Fruit fly (Drosophila melanogaster) whole organism, wandering third instar larva: ENCODE measurements around the gene Uro.

Experiments
- Abd-B ChIP-seq: fragments of >200 bp; optimal IDR thresholded peaks from 2 replicates; lab custom pipeline; 2017; ENCODE audit warnings: missing biosample characterization, missing genetic modification characterization
- CG32264 ChIP-seq: fragments of 200-800 bp; sonication (Bioruptor generic); optimal IDR thresholded peaks from 2 replicates; lab custom pipeline; 2016; ENCODE audit warnings: missing biosample characterization, missing genetic modification characterization
- CG9705 ChIP-seq: fragments of 200-800 bp; sonication (Bioruptor generic); optimal IDR thresholded peaks from 2 replicates; lab custom pipeline; 2018; ENCODE audit warnings: missing biosample characterization, mild to moderate bottlenecking, missing genetic modification characterization
- CrebA ChIP-seq: fragments of 200-800 bp; sonication (Bioruptor generic); optimal IDR thresholded peaks from 2 replicates; lab custom pipeline; 2016; ENCODE audit warnings: missing biosample characterization, mild to moderate bottlenecking, missing genetic modification characterization, borderline replicate concordance
- Dfd ChIP-seq: fragments of >200 bp; optimal IDR thresholded peaks from 2 replicates; lab custom pipeline; 2017; ENCODE audit warnings: missing biosample characterization, missing genetic modification characterization
- Dif ChIP-seq: fragments of 200-275, 200-300 bp; sonication (Bioruptor generic); optimal IDR thresholded peaks from 2 replicates; lab custom pipeline; 2018; ENCODE audit warnings: missing biosample characterization, missing genetic modification characterization; ENCODE audit not compliant: partially characterized antibody
- GATAd ChIP-seq: sonication (Bioruptor generic); optimal IDR thresholded peaks from 2 replicates; lab custom pipeline; 2016; ENCODE audit warnings: missing biosample characterization, missing genetic modification characterization
- HLH106 ChIP-seq: fragments of 200-800 bp; optimal IDR thresholded peaks from 3 replicates; lab custom pipeline; 2019; ENCODE audit warnings: missing biosample characterization, mild to moderate bottlenecking, missing genetic modification characterization, moderate library complexity
- Hnf4 ChIP-seq: fragments of 200-800 bp; sonication (Bioruptor generic); optimal IDR thresholded peaks from 2 replicates; lab custom pipeline; 2016; ENCODE audit warnings: missing biosample characterization, mild to moderate bottlenecking, missing genetic modification characterization
- Hr83 ChIP-seq: fragments of 200-300 bp; sonication (Bioruptor generic); optimal IDR thresholded peaks from 2 replicates; lab custom pipeline; 2016; ENCODE audit warnings: missing biosample characterization, mild to moderate bottlenecking, missing genetic modification characterization, moderate library complexity; ENCODE audit not compliant: poor library complexity, severe bottlenecking
- Jra ChIP-seq: sonication (Bioruptor generic); optimal IDR thresholded peaks from 2 replicates; lab custom pipeline; 2016; ENCODE audit warnings: missing biosample characterization, missing genetic modification characterization
- Mio ChIP-seq: sonication (Bioruptor generic); optimal IDR thresholded peaks from 2 replicates; lab custom pipeline; 2016; ENCODE audit warnings: missing biosample characterization, missing genetic modification characterization
- Myc ChIP-seq: fragments of >200 bp; optimal IDR thresholded peaks from 2 replicates; lab custom pipeline; 2017
- OdsH ChIP-seq: fragments of 200-800 bp; sonication (Bioruptor generic); optimal IDR thresholded peaks from 2 replicates; lab custom pipeline; 2016; ENCODE audit warnings: missing biosample characterization, mild to moderate bottlenecking, missing genetic modification characterization
- Rel ChIP-seq, 2 experiments: fragments of 200-800 bp; sonication (Bioruptor generic) in 1 of 2; optimal IDR thresholded peaks; 2 replicates in 1 of 2; 3 replicates in 1 of 2; lab custom pipeline; 2016 to 2019; ENCODE audit warnings: mild to moderate bottlenecking in 2 of 2, missing biosample characterization in 2 of 2, missing genetic modification characterization in 2 of 2, moderate library complexity in 1 of 2
- Sp1 ChIP-seq: fragments of 200-800 bp; sonication (Bioruptor generic); optimal IDR thresholded peaks from 3 replicates; lab custom pipeline; 2019; ENCODE audit warnings: missing biosample characterization, mild to moderate bottlenecking, missing genetic modification characterization, moderate library complexity
- Vsx2 ChIP-seq: fragments of 200-300, 225-300 bp; sonication (Bioruptor generic); optimal IDR thresholded peaks from 2 replicates; lab custom pipeline; 2018; ENCODE audit warnings: missing biosample characterization, missing genetic modification characterization; ENCODE audit not compliant: partially characterized antibody
- br ChIP-seq: fragments of 200-800 bp; sonication (Bioruptor generic); optimal IDR thresholded peaks from 2 replicates; lab custom pipeline; 2016; ENCODE audit warnings: missing biosample characterization, missing genetic modification characterization
- brk ChIP-seq: fragments of 200-800 bp; sonication (Bioruptor generic); optimal IDR thresholded peaks from 2 replicates; lab custom pipeline; 2016; ENCODE audit warnings: missing biosample characterization, mild to moderate bottlenecking, missing genetic modification characterization
- dl ChIP-seq, 2 experiments: fragments of 175-275, 200-275 bp in 1 of 2; fragments of 200-275 bp in 1 of 2; sonication (Bioruptor generic); optimal IDR thresholded peaks; lab custom pipeline; 2018; ENCODE audit warnings: mild to moderate bottlenecking in 2 of 2, missing biosample characterization in 2 of 2, missing genetic modification characterization in 2 of 2, moderate library complexity in 2 of 2; ENCODE audit not compliant: partially characterized antibody in 2 of 2, insufficient read depth in 1 of 2
- dmrt93B ChIP-seq: fragments of 200-800 bp; sonication (Bioruptor generic); optimal IDR thresholded peaks from 2 replicates; lab custom pipeline; 2018; ENCODE audit warnings: missing biosample characterization, mild to moderate bottlenecking, missing genetic modification characterization
- dsf ChIP-seq: sonication (Bioruptor generic); optimal IDR thresholded peaks from 2 replicates; lab custom pipeline; 2016; ENCODE audit warnings: missing biosample characterization, missing genetic modification characterization, borderline replicate concordance
- ey ChIP-seq: fragments of 200-800 bp; sonication (Bioruptor generic); optimal IDR thresholded peaks from 2 replicates; lab custom pipeline; 2016; ENCODE audit warnings: missing biosample characterization, missing genetic modification characterization
- foxo ChIP-seq, 2 experiments: fragments of 200-800 bp; sonication (Bioruptor generic); optimal IDR thresholded peaks; 2 replicates in 1 of 2; 3 replicates in 1 of 2; lab custom pipeline; 2016 to 2017; ENCODE audit warnings: missing biosample characterization in 2 of 2, missing genetic modification characterization in 2 of 2
- fru ChIP-seq: fragments of 200-800 bp; sonication (Bioruptor generic); optimal IDR thresholded peaks from 3 replicates; lab custom pipeline; 2016; ENCODE audit warnings: missing biosample characterization, mild to moderate bottlenecking, missing genetic modification characterization
- h ChIP-seq: fragments of 200-800 bp; sonication (Bioruptor generic); optimal IDR thresholded peaks from 3 replicates; lab custom pipeline; 2016; ENCODE audit warnings: missing biosample characterization, mild to moderate bottlenecking, missing genetic modification characterization
- jim ChIP-seq: fragments of 175-275, 200-325 bp; sonication (Bioruptor generic); optimal IDR thresholded peaks from 2 replicates; lab custom pipeline; 2016; ENCODE audit warnings: missing biosample characterization, mild to moderate bottlenecking, missing genetic modification characterization
- lola ChIP-seq: fragments of >200 bp; optimal IDR thresholded peaks from 2 replicates; lab custom pipeline; 2017; ENCODE audit warnings: missing biosample characterization, missing genetic modification characterization
- pan ChIP-seq: fragments of >200 bp; optimal IDR thresholded peaks from 2 replicates; lab custom pipeline; 2017
- psq ChIP-seq: fragments of 200-800 bp; sonication (Bioruptor generic); optimal IDR thresholded peaks from 3 replicates; lab custom pipeline; 2017; ENCODE audit warnings: missing biosample characterization, mild to moderate bottlenecking, missing genetic modification characterization, moderate library complexity
- rgr ChIP-seq: fragments of 200-800 bp; sonication (Bioruptor generic); optimal IDR thresholded peaks from 3 replicates; lab custom pipeline; 2016; ENCODE audit warnings: missing biosample characterization, mild to moderate bottlenecking, missing genetic modification characterization
- sage ChIP-seq: fragments of 200-800 bp; sonication (Bioruptor generic); optimal IDR thresholded peaks from 2 replicates; lab custom pipeline; 2016; ENCODE audit warnings: missing biosample characterization, mild to moderate bottlenecking, missing genetic modification characterization
- sv ChIP-seq: fragments of 200-800 bp; sonication (Bioruptor generic); optimal IDR thresholded peaks from 3 replicates; lab custom pipeline; 2016; ENCODE audit warnings: missing biosample characterization, missing genetic modification characterization
- tai ChIP-seq: sonication (Bioruptor generic); optimal IDR thresholded peaks from 2 replicates; lab custom pipeline; 2016; ENCODE audit warnings: missing biosample characterization, missing genetic modification characterization
- usp ChIP-seq: fragments of >200 bp; optimal IDR thresholded peaks from 2 replicates; lab custom pipeline; 2017; ENCODE audit warnings: missing biosample characterization, missing genetic modification characterization
- woc ChIP-seq: sonication (Bioruptor generic); optimal IDR thresholded peaks from 2 replicates; lab custom pipeline; 2016; ENCODE audit warnings: missing biosample characterization, mild to moderate bottlenecking, missing genetic modification characterization

The Uro gene

dm6 chr2L:7820851-7821250 lies 41.0 kb downstream of the Uro start, which contains the start of gene CG7115:
Gene CG7115, plus strand, starts transcription at chr2L:7821151.
- TF ChIP-seq ey (no peak), sv (GFP tag; lab: Kevin White, UChicago) (no peak), dmrt93B (GFP tag; lab: Kevin White, UChicago) (no peak), woc (GFP tag; lab: Kevin White, UChicago) (no peak), br (GFP tag; lab: Kevin White, UChicago) (no peak)
- TF ChIP-seq, all 38 proteins: peak for 0

dm6 chr2L:7821279-7821848 lies 41.5 kb downstream of the Uro start:
- no peak for TF ChIP-seq CG9705 (GFP tag; lab: Kevin White, UChicago)
- TF ChIP-seq CG32264 (GFP tag; lab: Kevin White, UChicago) = no peak
- peak; percentile 51 for TF ChIP-seq fru
- TF ChIP-seq HLH106 = peak; percentile 41
- TF ChIP-seq Myc (lab: Kevin White, UChicago) = no peak
- no peak for TF ChIP-seq Mio (GFP tag; lab: Kevin White, UChicago)
- peak; percentile 61 for TF ChIP-seq sage (GFP tag; lab: Kevin White, UChicago)
- peak; percentile 22 for TF ChIP-seq br (GFP tag; lab: Kevin White, UChicago)
- peak; percentile 60 for TF ChIP-seq Hnf4 (GFP tag; lab: Kevin White, UChicago)
- no peak for TF ChIP-seq Dfd
- TF ChIP-seq rgr (GFP tag; lab: Kevin White, UChicago) = peak; percentile 52
- TF ChIP-seq Vsx2 (GFP tag; lab: Kevin White, UChicago) = peak; percentile 80
- no peak for TF ChIP-seq Jra (GFP tag; lab: Kevin White, UChicago)
- TF ChIP-seq woc (GFP tag; lab: Kevin White, UChicago) = peak; percentile 42
- TF ChIP-seq psq (GFP tag; lab: Kevin White, UChicago) = peak; percentile 22
- TF ChIP-seq Dif = peak; percentile 45
- TF ChIP-seq brk (GFP tag; lab: Kevin White, UChicago) = no peak
- TF ChIP-seq dsf = no peak
- TF ChIP-seq sv (GFP tag; lab: Kevin White, UChicago) = peak; percentile 44
- peak in 1 of 2 experiments; percentile 71 for TF ChIP-seq foxo (GFP tag; optimal IDR thresholded peaks at IDR 0.05; lab: Kevin White, UChicago)
- TF ChIP-seq usp (GFP tag; lab: Kevin White, UChicago) = no peak
- TF ChIP-seq dmrt93B (GFP tag; lab: Kevin White, UChicago) = no peak
- TF ChIP-seq h = peak; percentile 71
- no peak for TF ChIP-seq CrebA
- peak; percentile 49 for TF ChIP-seq Sp1 (GFP tag; lab: Kevin White, UChicago)
- TF ChIP-seq Hr83 = peak; percentile 57
- no peak for TF ChIP-seq tai (GFP tag; lab: Kevin White, UChicago)
- TF ChIP-seq Abd-B = no peak
- TF ChIP-seq Rel (GFP tag; optimal IDR thresholded peaks at IDR 0.05; lab: Kevin White, UChicago) = no peak
- peak; percentile 32 for TF ChIP-seq Rel (tag; optimal IDR thresholded peaks at IDR 0.05; lab: Kevin White, UChicago)
- TF ChIP-seq lola (GFP tag; lab: Kevin White, UChicago) = no peak
- TF ChIP-seq ey = peak; percentile 52
- no peak for TF ChIP-seq pan (lab: Kevin White, UChicago)
- no peak for TF ChIP-seq jim (GFP tag; lab: Kevin White, UChicago)

dm6 chr2L:7827045-7828004 lies 47.4 kb downstream of the Uro start, which contains the start of the genes Rack1 and mts:
Gene Rack1, minus strand, starts transcription at chr2L:7827315.
Gene mts, plus strand, starts transcription at chr2L:7827650.
- TF ChIP-seq HLH106 (peak; percentile 79), h (peak; percentile 81), rgr (GFP tag; lab: Kevin White, UChicago) (peak; percentile 92), Rel (GFP tag; optimal IDR thresholded peaks at IDR 0.05; lab: Kevin White, UChicago) (no peak), Rel (tag; optimal IDR thresholded peaks at IDR 0.05; lab: Kevin White, UChicago) (peak; percentile 62), foxo (GFP tag; optimal IDR thresholded peaks at IDR 0.05; lab: Kevin White, UChicago) (peak in 1 of 2 experiments; percentile 65), dsf (peak; percentile 29), OdsH (peak; percentile 72), Dif (peak; percentile 68), Myc (lab: Kevin White, UChicago) (peak; percentile 50), woc (GFP tag; lab: Kevin White, UChicago) (peak; percentile 34), fru (peak; percentile 67), tai (GFP tag; lab: Kevin White, UChicago) (no peak), Vsx2 (GFP tag; lab: Kevin White, UChicago) (no peak), br (GFP tag; lab: Kevin White, UChicago) (peak; percentile 80), CG9705 (GFP tag; lab: Kevin White, UChicago) (peak; percentile 83), CG32264 (GFP tag; lab: Kevin White, UChicago) (peak; percentile 26), pan (lab: Kevin White, UChicago) (no peak), GATAd (GFP tag; lab: Kevin White, UChicago) (no peak), Jra (GFP tag; lab: Kevin White, UChicago) (peak; percentile 79), Hnf4 (GFP tag; lab: Kevin White, UChicago) (peak; percentile 89), lola (GFP tag; lab: Kevin White, UChicago) (no peak), ey (peak; percentile 38), jim (GFP tag; lab: Kevin White, UChicago) (no peak), brk (GFP tag; lab: Kevin White, UChicago) (peak; percentile 67), CrebA (no peak), usp (GFP tag; lab: Kevin White, UChicago) (no peak), dl (GFP tag; optimal IDR thresholded peaks at IDR 0.05; lab: Kevin White, UChicago; ENCODE audit: insufficient read depth in 1 of 2, partially characterized antibody in 2 of 2) (no peak), Sp1 (GFP tag; lab: Kevin White, UChicago) (peak; percentile 85), dmrt93B (GFP tag; lab: Kevin White, UChicago) (peak; percentile 83), sage (GFP tag; lab: Kevin White, UChicago) (peak; percentile 71), Mio (GFP tag; lab: Kevin White, UChicago) (peak; percentile 74), Hr83 (peak; percentile 98), sv (GFP tag; lab: Kevin White, UChicago) (peak; percentile 71), psq (GFP tag; lab: Kevin White, UChicago) (peak; percentile 61)
